Worm (Caenorhabditis elegans) whole organism, L4/young adult: ENCODE results near the gene R74.8.

ENCODE experiments used
- W03F9.2 ChIP-seq: fragments of 150-350 bp; optimal IDR thresholded peaks from 2 replicates; lab custom pipeline; 2014; ENCODE audit warnings: missing biosample characterization, missing genetic modification characterization
- dao-5 ChIP-seq: sonication (generic microtip); optimal IDR thresholded peaks from 2 replicates; lab custom pipeline; 2016; ENCODE audit warnings: missing genotype, missing genetic modification characterization, moderate library complexity, missing compliant biosample characterization
- him-1 ChIP-seq: sonication (generic microtip); optimal IDR thresholded peaks from 2 replicates; lab custom pipeline; 2016; ENCODE audit warnings: missing genotype, missing genetic modification reagents, missing genetic modification characterization, missing compliant biosample characterization

R74.8 gene

DNA sequence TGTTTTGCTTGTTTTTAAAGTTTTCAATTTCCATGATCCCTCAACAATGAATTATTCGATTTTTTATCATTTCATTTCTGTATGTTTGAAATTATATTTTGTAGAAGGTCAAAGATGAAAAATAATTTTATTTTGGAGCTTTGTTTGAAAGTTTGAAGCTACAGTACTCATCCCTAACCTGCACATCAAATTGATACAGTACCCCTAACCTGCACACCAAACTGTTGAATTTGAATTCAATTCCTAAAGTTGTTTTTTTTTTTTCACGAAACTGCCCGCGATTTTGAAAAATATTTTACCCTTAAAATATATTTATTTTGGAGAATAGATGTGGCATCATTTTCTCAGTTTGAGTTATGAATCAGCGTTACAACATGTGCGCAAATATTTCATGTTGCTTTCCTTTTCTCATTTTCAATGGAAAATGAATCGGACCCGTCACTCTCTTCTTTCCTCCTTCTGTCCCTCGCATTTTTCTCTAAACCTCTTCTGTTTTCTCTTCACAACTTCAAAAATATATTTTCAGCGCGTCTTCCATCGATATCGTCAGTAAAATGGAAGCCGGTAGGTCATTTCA, at the start of gene R74.8:
TSS of gene R74.8 (plus strand) at position 527 of the 577 bp plus-strand sequence.
- TF ChIP-seq dao-5, result no peak
- peak; percentile 36 for TF ChIP-seq W03F9.2 (tag; lab: Kevin White, UChicago)

DNA sequence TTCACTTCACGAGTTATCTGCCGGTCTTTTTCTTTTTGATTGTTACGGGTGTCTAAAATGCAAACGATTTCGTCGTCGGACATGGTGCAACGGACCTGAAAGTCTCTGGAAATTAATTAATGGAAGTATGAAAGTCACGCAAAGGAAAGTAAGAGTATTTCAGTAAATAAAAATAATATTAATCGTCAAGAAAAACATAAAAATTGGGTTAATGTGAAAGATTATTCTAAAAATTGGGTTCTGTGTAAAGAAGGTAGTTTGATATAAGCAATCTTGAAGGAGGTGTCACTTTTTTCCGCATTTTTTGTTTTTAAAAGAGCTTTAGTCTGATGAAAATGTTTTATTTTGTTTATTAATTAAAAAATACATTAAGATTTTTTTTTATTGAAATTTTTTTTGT, 48.8 kb upstream of the R74.8 start, which contains the start of gene C16C10.9:
TSS of gene C16C10.9 (minus strand) at position 101 of the 400 bp plus-strand sequence.
- no peak for TF ChIP-seq W03F9.2 (tag; lab: Kevin White, UChicago)
- no peak for TF ChIP-seq him-1 (tag; lab: Kevin White, UChicago)
- no peak for TF ChIP-seq dao-5

DNA sequence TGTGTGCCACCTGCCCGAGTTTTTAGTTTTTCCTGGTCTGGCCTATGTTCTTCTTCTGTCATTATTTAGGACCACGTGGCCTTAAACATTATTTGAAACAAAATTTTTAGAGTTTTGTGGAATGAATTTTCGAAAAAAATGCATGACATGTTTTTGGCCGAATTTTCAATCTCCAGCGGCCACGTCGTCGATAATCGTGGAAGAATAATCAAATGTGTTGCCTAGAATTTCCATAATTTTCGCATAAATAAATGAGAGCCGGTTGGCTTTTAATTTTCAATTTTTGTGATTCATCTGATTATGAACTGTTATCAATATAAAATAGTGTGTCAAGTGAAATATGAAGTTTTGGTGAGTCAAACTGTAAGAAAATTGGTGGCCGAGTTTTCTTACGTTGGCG, 45.1 kb upstream of the R74.8 start, which contains the start of gene C01G12.16:
TSS of gene C01G12.16 (plus strand) at position 301 of the 400 bp plus-strand sequence.
- TF ChIP-seq him-1 (tag; lab: Kevin White, UChicago), result no peak
- no peak for TF ChIP-seq W03F9.2 (tag; lab: Kevin White, UChicago)
- TF ChIP-seq dao-5, result no peak

DNA sequence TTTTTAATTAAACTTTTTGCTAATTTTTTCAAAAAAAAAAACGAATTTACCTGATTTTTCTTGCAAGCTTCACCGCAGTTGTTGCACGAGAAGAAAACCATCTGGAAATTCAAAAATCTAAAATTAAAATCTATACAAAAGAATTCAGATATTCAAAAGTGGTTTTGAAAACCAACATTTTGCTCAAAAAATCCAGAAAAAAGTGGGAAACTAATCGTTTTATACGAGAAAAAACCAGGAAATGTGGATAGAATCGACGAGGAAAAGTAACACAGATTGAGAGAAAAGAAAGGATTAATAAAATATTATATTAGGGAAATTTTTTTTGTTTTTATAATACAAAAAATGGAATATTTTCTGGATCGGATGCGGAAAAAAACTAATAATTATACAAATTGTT, 42.0 kb upstream of the R74.8 start, which contains the start of gene C16C10.8:
TSS of gene C16C10.8 (minus strand) at position 101 of the 400 bp plus-strand sequence.
- TF ChIP-seq him-1 (tag; lab: Kevin White, UChicago) (no peak), dao-5 (no peak), W03F9.2 (tag; lab: Kevin White, UChicago) (no peak)

DNA sequence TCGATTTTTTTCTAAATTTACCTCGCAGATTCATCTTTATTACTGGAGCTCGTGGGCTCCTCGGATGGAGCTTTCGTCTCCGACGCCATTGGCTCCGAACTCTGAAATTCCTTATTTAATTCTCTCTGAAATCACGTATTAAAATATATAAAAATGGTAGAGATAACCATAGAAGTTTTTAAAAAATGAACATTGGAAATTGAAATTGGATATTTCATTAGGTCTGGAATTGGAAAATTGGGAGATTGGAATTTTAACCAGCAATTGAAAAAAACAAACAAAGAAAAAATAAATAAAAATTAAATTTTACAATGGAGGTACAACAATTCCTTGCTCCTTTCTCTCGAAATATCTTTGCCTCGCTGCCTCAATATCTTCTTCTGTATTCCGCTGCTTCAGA, 39.3 kb upstream of the R74.8 start, which contains the start of gene rnf-5:
TSS of gene rnf-5 (minus strand) at position 101 of the 400 bp plus-strand sequence.
- TF ChIP-seq him-1 (tag; lab: Kevin White, UChicago) (no peak), dao-5 (no peak), W03F9.2 (tag; lab: Kevin White, UChicago) (no peak)

DNA sequence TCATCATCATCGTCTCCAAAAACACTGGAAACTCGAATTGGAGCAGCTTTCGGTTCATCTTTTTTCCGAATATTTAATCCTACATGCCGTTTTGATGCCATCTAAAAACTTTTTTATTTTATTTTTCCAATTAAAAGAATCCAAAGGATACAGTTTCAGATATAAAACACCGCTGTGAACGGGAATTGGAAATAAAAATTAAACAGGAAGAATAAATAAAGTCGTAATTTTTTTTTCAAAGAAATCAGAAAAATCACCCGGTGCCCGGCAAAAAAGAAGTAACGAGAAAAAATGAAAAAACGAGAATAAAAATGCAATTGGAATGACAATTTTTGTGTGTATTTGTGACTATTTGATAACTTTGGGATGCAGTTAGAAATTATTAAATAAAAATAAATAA, 37.4 kb upstream of the R74.8 start, which contains the start of gene ccdc-55:
TSS of gene ccdc-55 (minus strand) at position 101 of the 400 bp plus-strand sequence.
- TF ChIP-seq dao-5 (no peak), him-1 (tag; lab: Kevin White, UChicago) (no peak), W03F9.2 (tag; lab: Kevin White, UChicago) (no peak)

DNA sequence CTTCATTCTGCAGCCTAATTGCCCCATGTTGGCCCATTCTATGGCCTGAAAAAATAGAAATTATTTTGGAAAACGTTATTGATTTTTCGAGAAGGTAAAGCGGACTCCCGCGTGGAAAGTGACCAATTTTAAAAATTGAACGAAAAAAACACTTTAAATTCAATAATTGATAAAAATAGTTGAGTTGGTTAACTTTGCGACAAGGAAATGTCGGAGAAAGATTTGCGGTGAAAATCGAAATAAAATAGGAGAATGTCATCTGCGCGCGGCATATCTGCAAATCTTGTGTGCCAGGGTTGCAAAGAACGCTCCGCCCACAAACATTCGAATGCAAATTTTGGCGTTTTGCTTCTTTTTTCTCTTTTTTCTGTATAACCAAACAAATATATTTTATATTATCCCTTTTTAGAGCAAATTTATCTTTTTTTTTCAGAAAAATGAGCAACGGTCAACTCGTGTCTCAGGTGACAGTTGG, 35.1 kb upstream of the R74.8 start, which contains the start of the genes rnf-121 and C16C10.4:
TSS of gene rnf-121 (minus strand) at position 51 of the 475 bp plus-strand sequence.
TSS of gene C16C10.4 (plus strand) at position 434 of the 475 bp plus-strand sequence.
- TF ChIP-seq him-1 (tag; lab: Kevin White, UChicago) (peak; percentile 45), dao-5 (peak; percentile 43), W03F9.2 (tag; lab: Kevin White, UChicago) (peak; percentile 69)

DNA sequence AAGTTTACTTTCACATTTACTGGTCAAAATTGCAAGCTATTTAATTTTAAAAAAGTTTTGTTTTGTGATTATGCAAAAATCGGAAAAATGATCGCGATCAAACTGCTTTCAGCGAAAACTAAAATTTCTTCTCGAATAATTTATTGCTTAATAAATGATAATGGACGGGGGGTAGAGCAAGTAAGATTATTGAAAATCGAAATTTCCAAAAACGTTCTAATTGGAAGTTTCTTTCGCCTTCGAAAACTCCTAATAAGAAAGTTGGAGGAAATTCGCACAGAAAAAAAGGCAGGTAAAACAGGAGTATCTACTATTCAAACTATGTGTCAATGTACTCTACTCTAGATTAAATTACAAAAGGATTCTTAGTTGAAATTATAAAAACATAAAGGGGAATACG, 33.9 kb upstream of the R74.8 start:
- TF ChIP-seq dao-5 (no peak), him-1 (tag; lab: Kevin White, UChicago) (no peak), W03F9.2 (tag; lab: Kevin White, UChicago) (no peak)

DNA sequence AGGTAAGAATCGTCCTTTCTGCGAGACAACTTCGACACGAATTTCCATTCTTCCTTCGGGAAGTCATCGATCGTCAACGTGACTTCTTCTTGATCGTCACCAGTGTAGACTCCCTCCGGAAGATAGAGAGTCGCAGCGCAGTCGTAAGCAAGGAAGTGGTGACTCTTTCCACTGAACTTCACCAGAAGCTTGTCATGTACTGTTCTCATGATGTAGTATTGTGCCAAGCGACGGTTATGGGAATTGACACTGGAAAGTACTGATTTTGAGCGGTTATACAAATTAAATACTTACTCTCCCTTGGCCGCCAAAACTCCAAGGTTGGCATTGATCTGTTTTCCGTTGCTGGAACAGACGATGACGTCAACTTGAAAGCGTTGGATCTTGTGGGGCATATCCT, 30.6 kb upstream of the R74.8 start:
- TF ChIP-seq W03F9.2 (tag; lab: Kevin White, UChicago), result no peak
- TF ChIP-seq dao-5, result no peak
- no peak for TF ChIP-seq him-1 (tag; lab: Kevin White, UChicago)

DNA sequence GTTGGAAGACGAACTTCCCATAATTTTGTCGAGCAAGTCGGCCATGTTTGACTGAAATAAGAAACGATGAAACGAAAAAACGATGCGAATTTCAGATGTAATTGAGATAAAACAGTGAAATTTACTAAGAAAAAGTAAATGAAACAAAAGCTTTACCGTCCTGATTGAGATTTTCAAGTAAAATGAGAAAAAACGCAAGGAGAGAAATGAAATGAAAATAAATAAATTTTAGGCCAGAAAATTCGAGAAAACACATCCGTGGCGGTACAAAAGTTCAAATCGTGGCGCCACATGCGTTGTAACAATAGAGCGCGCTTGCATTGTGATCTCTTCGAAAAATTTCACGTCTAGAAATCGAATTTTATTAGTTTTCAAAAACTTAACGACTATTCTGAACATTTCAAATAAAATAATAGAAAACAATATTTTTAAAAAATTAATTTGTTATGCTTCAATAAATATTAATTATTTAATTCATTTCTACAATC, 29.9 kb upstream of the R74.8 start, which contains the start of the genes hrde-1 and C16C10.13:
TSS of gene hrde-1 (minus strand) at position 51 of the 488 bp plus-strand sequence.
TSS of gene C16C10.13 (plus strand) at position 332 of the 488 bp plus-strand sequence.
- TF ChIP-seq him-1 (tag; lab: Kevin White, UChicago), result no peak
- peak; percentile 75 for TF ChIP-seq W03F9.2 (tag; lab: Kevin White, UChicago)
- TF ChIP-seq dao-5, result no peak

DNA sequence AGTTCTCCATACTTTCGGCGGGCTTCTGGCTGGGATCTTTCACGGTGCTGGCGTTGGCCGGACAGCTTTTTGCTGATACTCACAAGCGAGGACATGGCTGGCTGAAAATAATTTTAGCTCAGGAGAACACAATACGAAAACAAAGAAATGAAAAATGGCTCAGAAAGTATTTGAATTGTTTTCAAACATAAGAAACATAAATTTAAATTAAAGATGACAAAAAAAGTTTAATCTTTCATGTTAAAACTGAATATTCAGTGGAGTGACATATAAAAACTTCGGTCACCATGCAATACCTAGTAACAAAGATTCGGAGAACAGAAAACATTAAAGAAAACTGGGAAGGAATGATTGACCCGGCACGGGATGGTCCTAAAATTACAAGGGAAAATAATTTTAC, 27.5 kb upstream of the R74.8 start, which contains the start of gene C16C10.2:
TSS of gene C16C10.2 (minus strand) at position 101 of the 400 bp plus-strand sequence.
- no peak for TF ChIP-seq W03F9.2 (tag; lab: Kevin White, UChicago)
- no peak for TF ChIP-seq dao-5
- no peak for TF ChIP-seq him-1 (tag; lab: Kevin White, UChicago)

DNA sequence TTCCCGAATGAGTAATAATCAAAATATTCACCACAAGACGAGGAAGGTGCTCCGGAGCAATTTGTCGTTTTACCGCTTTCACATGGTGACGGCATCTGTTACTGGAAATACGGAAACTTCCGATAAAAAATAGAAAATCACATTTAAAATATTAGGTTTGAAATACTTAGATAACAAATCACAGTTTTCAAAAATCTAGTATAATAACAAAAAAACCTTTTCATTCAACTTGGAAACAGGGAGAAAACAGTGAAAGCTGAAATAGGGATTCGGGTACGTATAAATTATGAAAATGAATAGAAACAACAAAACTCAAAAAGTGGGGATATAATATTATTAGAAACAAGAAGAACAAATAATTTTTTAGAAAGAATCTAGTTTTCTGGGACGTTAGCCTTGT, 24.7 kb upstream of the R74.8 start, which contains the start of gene C16C10.1:
TSS of gene C16C10.1 (minus strand) at position 101 of the 400 bp plus-strand sequence.
- TF ChIP-seq W03F9.2 (tag; lab: Kevin White, UChicago), result no peak
- no peak for TF ChIP-seq dao-5
- no peak for TF ChIP-seq him-1 (tag; lab: Kevin White, UChicago)

DNA sequence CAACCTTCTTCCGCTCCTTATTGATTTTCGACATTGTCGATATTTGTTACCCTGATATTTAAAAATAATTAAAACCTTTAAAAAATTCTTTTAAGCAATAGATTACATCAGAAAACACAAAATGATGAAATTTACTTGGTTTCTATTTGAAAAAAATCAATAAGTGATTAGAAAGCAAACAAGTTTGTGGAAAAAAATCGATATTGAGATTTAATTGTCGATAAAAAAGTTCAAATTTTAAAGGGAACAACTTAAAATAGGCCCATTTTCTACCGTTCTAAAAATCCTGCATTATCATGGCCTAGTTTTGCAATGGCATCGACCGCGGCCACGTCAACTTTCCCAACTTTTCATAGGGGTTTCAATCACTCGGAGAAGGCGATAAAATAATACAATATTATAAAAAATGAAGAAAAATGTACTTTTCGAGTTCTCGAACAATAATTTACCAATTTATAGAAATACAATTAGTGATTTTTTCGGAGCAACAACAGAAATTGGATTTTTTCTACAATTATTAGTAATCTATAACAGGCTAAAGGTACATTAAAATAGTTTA, 19.2 kb upstream of the R74.8 start, which contains the start of gene lars-1:
TSS of gene lars-1 (minus strand) at position 51 of the 559 bp plus-strand sequence.
- TF ChIP-seq W03F9.2 (tag; lab: Kevin White, UChicago), result no peak
- TF ChIP-seq dao-5, result no peak
- no peak for TF ChIP-seq him-1 (tag; lab: Kevin White, UChicago)
